Worm (Caenorhabditis elegans) whole organism, L3 larva: ENCODE results near the gene str-144.

Source experiments
- R02D3.7 ChIP-seq: fragments of 150-350 bp; optimal IDR thresholded peaks from 2 replicates; lab custom pipeline; 2014; ENCODE audit warnings: missing biosample characterization, missing genetic modification characterization
- ZK546.5 ChIP-seq: sonication (generic microtip); optimal IDR thresholded peaks from 2 replicates; lab custom pipeline; 2017; ENCODE audit warnings: missing biosample characterization, missing genetic modification characterization
- aly-2 ChIP-seq: fragments of 150-350 bp; optimal IDR thresholded peaks from 2 replicates; lab custom pipeline; 2014; ENCODE audit warnings: missing biosample characterization, missing genetic modification characterization
- ama-1 ChIP-seq: fragments of 150-350 bp; optimal IDR thresholded peaks from 2 replicates; lab custom pipeline; 2018
- ceh-16 ChIP-seq: sonication (generic microtip); optimal IDR thresholded peaks from 2 replicates; lab custom pipeline; 2017; ENCODE audit warnings: missing biosample characterization, missing genetic modification characterization
- ceh-28 ChIP-seq: fragments of 150-350 bp; optimal IDR thresholded peaks from 2 replicates; lab custom pipeline; 2014; ENCODE audit warnings: missing biosample characterization, missing genetic modification reagents, missing genetic modification characterization
- ceh-82 ChIP-seq: fragments of 150-350 bp; optimal IDR thresholded peaks from 2 replicates; lab custom pipeline; 2014; ENCODE audit warnings: missing biosample characterization, missing genetic modification characterization
- ceh-9 ChIP-seq: sonication (generic microtip); optimal IDR thresholded peaks from 2 replicates; lab custom pipeline; 2018; ENCODE audit warnings: missing biosample characterization, missing genetic modification characterization
- daf-12 ChIP-seq: fragments of 150-350 bp; optimal IDR thresholded peaks from 2 replicates; lab custom pipeline; 2014; ENCODE audit warnings: missing biosample characterization, missing genetic modification reagents, missing genetic modification characterization
- egl-27 ChIP-seq: sonication (generic microtip); optimal IDR thresholded peaks from 4 replicates; lab custom pipeline; 2017; ENCODE audit warnings: missing biosample characterization, missing genetic modification reagents, missing genetic modification characterization
- egl-5 ChIP-seq: fragments of 150-350 bp; optimal IDR thresholded peaks from 2 replicates; lab custom pipeline; 2017; ENCODE audit warnings: missing biosample characterization, missing genetic modification reagents, missing genetic modification characterization, inconsistent platforms
- elt-1 ChIP-seq: fragments of 150-350 bp; optimal IDR thresholded peaks from 2 replicates; lab custom pipeline; 2014; ENCODE audit warnings: missing biosample characterization, missing genetic modification characterization
- elt-2 ChIP-seq: sonication (generic microtip); optimal IDR thresholded peaks from 2 replicates; lab custom pipeline; 2016; ENCODE audit warnings: missing genetic modification reagents, mild to moderate bottlenecking, missing genetic modification characterization, missing compliant biosample characterization
- elt-3 ChIP-seq, 3 experiments: fragments of 150-350 bp in 1 of 3; sonication (generic microtip) in 2 of 3; optimal IDR thresholded peaks; 2 replicates in 2 of 3; 4 replicates in 1 of 3; lab custom pipeline; 2014 to 2017; ENCODE audit warnings: missing biosample characterization in 3 of 3, missing genetic modification characterization in 3 of 3
- eor-1 ChIP-seq, 2 experiments: fragments of 150-350 bp; optimal IDR thresholded peaks; 2 replicates each; lab custom pipeline; 2014 to 2018; ENCODE audit warnings: missing biosample characterization in 2 of 2, missing genetic modification characterization in 2 of 2
- fkh-10 ChIP-seq: sonication (generic microtip); optimal IDR thresholded peaks from 2 replicates; lab custom pipeline; 2017; ENCODE audit warnings: missing biosample characterization, missing genetic modification reagents, missing genetic modification characterization
- fkh-2 ChIP-seq: fragments of 150-350 bp; optimal IDR thresholded peaks from 2 replicates; lab custom pipeline; 2014; ENCODE audit warnings: missing biosample characterization, missing genetic modification reagents, missing genetic modification characterization
- fos-1 ChIP-seq: fragments of 150-350 bp; optimal IDR thresholded peaks from 2 replicates; lab custom pipeline; 2014; ENCODE audit warnings: missing biosample characterization, missing genetic modification characterization
- hmg-11 ChIP-seq: sonication (generic microtip); optimal IDR thresholded peaks from 2 replicates; lab custom pipeline; 2016; ENCODE audit warnings: missing genetic modification characterization, missing compliant biosample characterization
- jun-1 ChIP-seq: fragments of 150-350 bp; optimal IDR thresholded peaks from 2 replicates; lab custom pipeline; 2014; ENCODE audit warnings: missing biosample characterization, missing genetic modification reagents, missing genetic modification characterization
- lin-15B ChIP-seq: fragments of 150-350 bp; optimal IDR thresholded peaks from 2 replicates; lab custom pipeline; 2014; ENCODE audit warnings: missing biosample characterization, missing genetic modification characterization
- lsy-12 ChIP-seq: sonication (generic microtip); optimal IDR thresholded peaks from 2 replicates; lab custom pipeline; 2016; ENCODE audit warnings: mild to moderate bottlenecking, missing genetic modification characterization, missing compliant biosample characterization
- mdl-1 ChIP-seq: fragments of 150-350 bp; optimal IDR thresholded peaks from 2 replicates; lab custom pipeline; 2014; ENCODE audit warnings: missing biosample characterization, missing genetic modification characterization
- mml-1 ChIP-seq: fragments of 150-350 bp; sonication (generic microtip); optimal IDR thresholded peaks from 3 replicates; lab custom pipeline; 2014; ENCODE audit warnings: missing biosample characterization, missing genetic modification characterization
- nfya-1 ChIP-seq: sonication (generic microtip); optimal IDR thresholded peaks from 2 replicates; lab custom pipeline; 2017; ENCODE audit warnings: missing genetic modification characterization, mild to moderate bottlenecking, missing compliant biosample characterization, antibody characterized with exemption, moderate library complexity; ENCODE audit not compliant: insufficient read depth
- nhr-11 ChIP-seq: fragments of 150-350 bp; optimal IDR thresholded peaks from 2 replicates; lab custom pipeline; 2014; ENCODE audit warnings: missing biosample characterization, missing genetic modification characterization
- nhr-12 ChIP-seq: fragments of 150-350 bp; optimal IDR thresholded peaks from 2 replicates; lab custom pipeline; 2014; ENCODE audit warnings: missing biosample characterization, missing genetic modification characterization
- nhr-23 ChIP-seq: fragments of 150-350 bp; optimal IDR thresholded peaks from 2 replicates; lab custom pipeline; 2014; ENCODE audit warnings: missing biosample characterization, missing genetic modification reagents, missing genetic modification characterization
- nhr-237 ChIP-seq: fragments of 150-350 bp; optimal IDR thresholded peaks from 2 replicates; lab custom pipeline; 2014; ENCODE audit warnings: missing biosample characterization, missing genetic modification characterization
- nhr-25 ChIP-seq: sonication (generic microtip); optimal IDR thresholded peaks from 2 replicates; lab custom pipeline; 2017; ENCODE audit warnings: missing biosample characterization, missing genetic modification characterization
- nhr-28 ChIP-seq: fragments of 150-350 bp; optimal IDR thresholded peaks from 2 replicates; lab custom pipeline; 2014; ENCODE audit warnings: missing biosample characterization, missing genetic modification characterization
- nhr-43 ChIP-seq: sonication (generic microtip); optimal IDR thresholded peaks from 2 replicates; lab custom pipeline; 2016; ENCODE audit warnings: mild to moderate bottlenecking, missing genetic modification characterization, missing compliant biosample characterization; ENCODE audit not compliant: poor library complexity, severe bottlenecking
- nhr-67 ChIP-seq: fragments of 150-350 bp; optimal IDR thresholded peaks from 2 replicates; lab custom pipeline; 2014; ENCODE audit warnings: missing biosample characterization, missing genetic modification characterization
- nhr-76 ChIP-seq: fragments of 150-350 bp; sonication (generic microtip); optimal IDR thresholded peaks from 5 replicates; lab custom pipeline; 2014; ENCODE audit warnings: missing biosample characterization, missing genetic modification characterization
- nhr-77 ChIP-seq: fragments of 150-350 bp; optimal IDR thresholded peaks from 2 replicates; lab custom pipeline; 2014; ENCODE audit warnings: missing biosample characterization, missing genetic modification characterization
- pha-4 ChIP-seq: fragments of 150-350 bp; optimal IDR thresholded peaks from 2 replicates; lab custom pipeline; 2014; ENCODE audit warnings: missing biosample characterization, missing genetic modification reagents, missing genetic modification characterization
- pqm-1 ChIP-seq: fragments of 150-350 bp; optimal IDR thresholded peaks from 2 replicates; lab custom pipeline; 2017; ENCODE audit warnings: missing biosample characterization, missing genetic modification characterization, inconsistent platforms
- sea-2 ChIP-seq: fragments of 150-350 bp; sonication (generic microtip); optimal IDR thresholded peaks from 4 replicates; lab custom pipeline; 2014; ENCODE audit warnings: missing biosample characterization, missing genetic modification reagents, missing genetic modification characterization
- skn-1 ChIP-seq: fragments of 150-350 bp; optimal IDR thresholded peaks from 2 replicates; lab custom pipeline; 2014; ENCODE audit warnings: missing biosample characterization, missing genetic modification characterization
- snpc-4 ChIP-seq: fragments of 150-350 bp; optimal IDR thresholded peaks from 2 replicates; lab custom pipeline; 2014; ENCODE audit warnings: missing biosample characterization, missing genetic modification characterization
- tbx-2 ChIP-seq: sonication (generic microtip); optimal IDR thresholded peaks from 2 replicates; lab custom pipeline; 2016; ENCODE audit warnings: mild to moderate bottlenecking, missing genetic modification characterization, missing compliant biosample characterization
- unc-39 ChIP-seq: sonication (generic microtip); optimal IDR thresholded peaks from 4 replicates; lab custom pipeline; 2017; ENCODE audit warnings: missing biosample characterization, missing genetic modification characterization
- unc-62 ChIP-seq: fragments of 150-350 bp; sonication (generic microtip); optimal IDR thresholded peaks from 4 replicates; lab custom pipeline; 2014; ENCODE audit warnings: missing biosample characterization, missing genetic modification reagents, missing genetic modification characterization
- zag-1 ChIP-seq: fragments of 150-350 bp; optimal IDR thresholded peaks from 2 replicates; lab custom pipeline; 2014; ENCODE audit warnings: missing biosample characterization, missing genetic modification characterization
- ztf-4 ChIP-seq: fragments of 150-350 bp; optimal IDR thresholded peaks from 2 replicates; lab custom pipeline; 2014; ENCODE audit warnings: missing biosample characterization, missing genetic modification characterization

Gene str-144

ce11 chrV:8040247-8041084, 31.5 kb downstream of the str-144 start (continued):
- no peak for TF ChIP-seq unc-62
- no peak for TF ChIP-seq snpc-4
- TF ChIP-seq nhr-28 (tag; lab: Kevin White, UChicago): no peak
- peak in 1 of 3 experiments; percentile 13 for TF ChIP-seq elt-3 (tag; optimal IDR thresholded peaks at IDR 0.05; lab: Kevin White, UChicago)
- no peak for TF ChIP-seq ztf-4 (tag; lab: Kevin White, UChicago)
- TF ChIP-seq ZK546.5: no peak
- TF ChIP-seq unc-39 (tag; lab: Kevin White, UChicago): no peak
- TF ChIP-seq fkh-10 (GFP tag; lab: Kevin White, UChicago): no peak
- TF ChIP-seq R02D3.7: no peak
- no peak for TF ChIP-seq nhr-11
- TF ChIP-seq lin-15B: no peak
- TF ChIP-seq hmg-11 (tag; lab: Kevin White, UChicago): no peak
- no peak for TF ChIP-seq ceh-9 (tag; lab: Kevin White, UChicago)
- TF ChIP-seq sea-2: no peak
- no peak for TF ChIP-seq aly-2 (tag; lab: Kevin White, UChicago)
- TF ChIP-seq nhr-76 (tag; lab: Kevin White, UChicago): no peak
- no peak for TF ChIP-seq nhr-12 (tag; lab: Kevin White, UChicago)
- TF ChIP-seq zag-1 (tag; lab: Kevin White, UChicago): no peak
- TF ChIP-seq, all 47 proteins: peak for 8

- TF ChIP-seq nhr-25 (tag; lab: Kevin White, UChicago): peak; percentile 40
- TF ChIP-seq nhr-237 (tag; lab: Kevin White, UChicago): no peak
- no peak for TF ChIP-seq ztf-4 (tag; lab: Kevin White, UChicago)
- TF ChIP-seq elt-3 (tag; optimal IDR thresholded peaks at IDR 0.05; lab: Kevin White, UChicago): no peak
- no peak for TF ChIP-seq nhr-43
- TF ChIP-seq nhr-67 (tag; lab: Kevin White, UChicago): no peak
- no peak for TF ChIP-seq unc-62
- peak; percentile 86 for TF ChIP-seq ama-1 (lab: Kevin White, UChicago)
- no peak for TF ChIP-seq ceh-82 (tag; lab: Kevin White, UChicago)
- no peak for TF ChIP-seq nhr-23 (tag; lab: Kevin White, UChicago)
These were observed 32.3 kb downstream of the str-144 start for ce11 chrV:8039606-8040005.

ce11 chrV:8039085-8039525, 32.8 kb downstream of the str-144 start:
- TF ChIP-seq nhr-77 (tag; lab: Kevin White, UChicago) (no peak), mdl-1 (tag; lab: Kevin White, UChicago) (no peak), egl-27 (tag; lab: Kevin White, UChicago) (no peak), ceh-28 (tag; lab: Kevin White, UChicago) (no peak), jun-1 (tag; lab: Kevin White, UChicago) (no peak), elt-3 (tag; optimal IDR thresholded peaks at IDR 0.05; lab: Kevin White, UChicago) (peak in 1 of 3 experiments; percentile 4), R02D3.7 (no peak), nhr-237 (tag; lab: Kevin White, UChicago) (no peak), pqm-1 (tag; lab: Kevin White, UChicago) (no peak), egl-5 (tag; lab: Kevin White, UChicago) (no peak), sea-2 (no peak), lsy-12 (tag; lab: Kevin White, UChicago) (peak; percentile 37), nhr-43 (peak; percentile 85), nhr-12 (tag; lab: Kevin White, UChicago) (no peak), ZK546.5 (no peak), elt-1 (tag; lab: Kevin White, UChicago) (no peak), eor-1 (tag; optimal IDR thresholded peaks at IDR 0.05; lab: Kevin White, UChicago) (no peak), elt-2 (tag; lab: Kevin White, UChicago) (no peak), fkh-10 (GFP tag; lab: Kevin White, UChicago) (no peak), unc-62 (no peak), nhr-23 (tag; lab: Kevin White, UChicago) (peak; percentile 90), snpc-4 (no peak), unc-39 (tag; lab: Kevin White, UChicago) (no peak), tbx-2 (tag; lab: Kevin White, UChicago) (peak; percentile 83), daf-12 (no peak), fkh-2 (tag; lab: Kevin White, UChicago) (no peak), ama-1 (lab: Kevin White, UChicago) (no peak), nhr-76 (tag; lab: Kevin White, UChicago) (no peak), nhr-11 (no peak), aly-2 (tag; lab: Kevin White, UChicago) (no peak), pha-4 (tag; lab: Kevin White, UChicago) (no peak), nhr-28 (tag; lab: Kevin White, UChicago) (peak; percentile 24), skn-1 (tag; lab: Kevin White, UChicago) (no peak), ztf-4 (tag; lab: Kevin White, UChicago) (no peak), lin-15B (no peak), fos-1 (tag; lab: Kevin White, UChicago) (peak; percentile 72), nhr-67 (tag; lab: Kevin White, UChicago) (no peak), nfya-1 (tag; lab: Kevin White, UChicago) (no peak), ceh-16 (tag; lab: Kevin White, UChicago) (peak; percentile 23), zag-1 (tag; lab: Kevin White, UChicago) (no peak), mml-1 (tag; lab: Kevin White, UChicago) (no peak)
- TF ChIP-seq, all 47 proteins: peak for 8
